Fruit fly (Drosophila melanogaster) whole organism: ENCODE data around the gene Cp36.

ENCODE experiments used
- Dll ChIP-seq: fragments of >200 bp; optimal IDR thresholded peaks from 2 replicates; lab custom pipeline; 2017
- EcR ChIP-seq, 2 experiments: fragments of >200 bp; optimal IDR thresholded peaks; 2 replicates each; lab custom pipeline; 2017; ENCODE audit warnings: missing biosample characterization in 2 of 2, missing genetic modification characterization in 2 of 2, missing genetic modification reagents in 2 of 2
- pan ChIP-seq: fragments of >200 bp; optimal IDR thresholded peaks from 2 replicates; lab custom pipeline; 2017
- psq ChIP-seq: fragments of >200 bp; optimal IDR thresholded peaks from 2 replicates; lab custom pipeline; 2017
- usp ChIP-seq: fragments of >200 bp; optimal IDR thresholded peaks from 2 replicates; lab custom pipeline; 2017; ENCODE audit warnings: missing biosample characterization, missing genetic modification characterization, mixed read lengths

- no peak for TF ChIP-seq usp (GFP tag; lab: Kevin White, UChicago)
- no peak for TF ChIP-seq pan (lab: Kevin White, UChicago)
- no peak for TF ChIP-seq Dll
- TF ChIP-seq psq (lab: Kevin White, UChicago): no peak
- no peak for TF ChIP-seq EcR (GFP tag; optimal IDR thresholded peaks at IDR 0.05; lab: Kevin White, UChicago)
These were observed 37.0 kb upstream of the Cp36 start, which contains the start of gene CG12123 for dm6 chrX:8442161-8442560.
